Fruit fly (Drosophila melanogaster) whole organism, embryonic: ENCODE data around the gene CG6163.

Experiments
- Awh ChIP-seq: fragments of 200-800 bp; sonication (Bioruptor generic); IDR thresholded peaks from 2 replicates; pipeline ENCODE4, ENCODE4 v1.3.6; 2022; ENCODE audit warnings: missing biosample characterization, missing genetic modification characterization
- Bdp1 ChIP-seq: fragments of 200-800 bp; sonication (Bioruptor generic); optimal IDR thresholded peaks from 3 replicates; lab custom pipeline; 2016; ENCODE audit warnings: missing biosample characterization, missing genetic modification characterization
- BtbVII ChIP-seq: fragments of 200-800 bp; sonication (Bioruptor generic); optimal IDR thresholded peaks from 3 replicates; lab custom pipeline; 2017; ENCODE audit warnings: missing biosample characterization, mild to moderate bottlenecking, missing genetic modification characterization
- CG10543 ChIP-seq: fragments of 200-800 bp; sonication (Bioruptor generic); optimal IDR thresholded peaks from 3 replicates; lab custom pipeline; 2017; ENCODE audit warnings: missing biosample characterization, mild to moderate bottlenecking, missing genetic modification characterization, moderate library complexity
- CG11695 ChIP-seq: fragments of 200-800 bp; sonication (Bioruptor generic); IDR thresholded peaks from 3 replicates; pipeline ENCODE4 v1.3.6; 2022; ENCODE audit warnings: missing biosample characterization, missing genetic modification characterization
- CG12071 ChIP-seq: fragments of 200-800 bp; sonication (Bioruptor generic); optimal IDR thresholded peaks from 3 replicates; lab custom pipeline; 2018; ENCODE audit warnings: missing biosample characterization, mild to moderate bottlenecking, missing genetic modification characterization
- CG12299 ChIP-seq: fragments of 200-800 bp; sonication (Bioruptor generic); optimal IDR thresholded peaks from 2 replicates; lab custom pipeline; 2018; ENCODE audit warnings: missing biosample characterization, mild to moderate bottlenecking, missing genetic modification characterization
- CG15479 ChIP-seq: fragments of 200-800 bp; sonication (Bioruptor generic); optimal IDR thresholded peaks from 3 replicates; lab custom pipeline; 2019; ENCODE audit warnings: missing biosample characterization, mild to moderate bottlenecking, missing genetic modification characterization, moderate library complexity
- CG17361 ChIP-seq: fragments of 200-800 bp; sonication (Bioruptor generic); IDR thresholded peaks from 3 replicates; pipeline ENCODE4 v1.3.6; 2022; ENCODE audit warnings: missing biosample characterization, missing genetic modification characterization
- CG1832 ChIP-seq: fragments of 200-800 bp; sonication (Bioruptor generic); optimal IDR thresholded peaks from 2 replicates; lab custom pipeline; 2017; ENCODE audit warnings: missing biosample characterization, mild to moderate bottlenecking, missing genetic modification characterization, inconsistent platforms
- CG18476 ChIP-seq: fragments of 200-800 bp; sonication (Bioruptor generic); optimal IDR thresholded peaks from 2 replicates; lab custom pipeline; 2016; ENCODE audit warnings: missing biosample characterization, mild to moderate bottlenecking, missing genetic modification characterization
- CG2712 ChIP-seq: fragments of 200-800 bp; optimal IDR thresholded peaks from 3 replicates; lab custom pipeline; 2019; ENCODE audit warnings: missing biosample characterization, mild to moderate bottlenecking, missing genetic modification characterization, moderate library complexity
- CG2889 ChIP-seq: fragments of 200-800 bp; sonication (Bioruptor generic); IDR thresholded peaks from 3 replicates; pipeline ENCODE4 v1.3.6; 2022; ENCODE audit warnings: missing biosample characterization, missing genetic modification characterization
- CG30431 ChIP-seq: fragments of 200-800 bp; sonication (Bioruptor generic); optimal IDR thresholded peaks from 2 replicates; lab custom pipeline; 2017; ENCODE audit warnings: missing biosample characterization, missing genetic modification characterization
- CG31441 ChIP-seq: fragments of 200-800 bp; sonication (Bioruptor generic); IDR thresholded peaks from 2 replicates; pipeline ENCODE4 v1.3.6; 2022; ENCODE audit warnings: missing biosample characterization, missing genetic modification characterization
- CG3281 ChIP-seq: fragments of 200-800 bp; sonication (Bioruptor generic); optimal IDR thresholded peaks from 3 replicates; lab custom pipeline; 2017; ENCODE audit warnings: missing biosample characterization, mild to moderate bottlenecking, missing genetic modification characterization
- CG8924 ChIP-seq: fragments of 200-800 bp; optimal IDR thresholded peaks from 3 replicates; lab custom pipeline; 2019; ENCODE audit warnings: missing biosample characterization, mild to moderate bottlenecking, missing genetic modification characterization, moderate library complexity
- CTCF ChIP-seq: fragments of 200-800 bp; sonication (Bioruptor generic); optimal IDR thresholded peaks from 2 replicates; lab custom pipeline; 2017; ENCODE audit warnings: missing biosample characterization, mild to moderate bottlenecking, missing genetic modification characterization, moderate library complexity
- D19B ChIP-seq: fragments of 200-800 bp; sonication (Bioruptor generic); optimal IDR thresholded peaks from 2 replicates; lab custom pipeline; 2017; ENCODE audit warnings: missing biosample characterization, mild to moderate bottlenecking, missing genetic modification characterization
- Dip2 ChIP-seq: fragments of 200-800 bp; sonication (Bioruptor generic); IDR thresholded peaks from 2 replicates; pipeline ENCODE4 v1.3.6; 2022; ENCODE audit warnings: missing biosample characterization, missing genetic modification characterization
- H2.0 ChIP-seq: fragments of 200-800 bp; sonication (Bioruptor generic); IDR thresholded peaks from 2 replicates; pipeline ENCODE4 v1.3.6; 2022; ENCODE audit warnings: missing biosample characterization, missing genetic modification characterization
- Hand ChIP-seq: fragments of 200-800 bp; sonication (Bioruptor generic); optimal IDR thresholded peaks from 2 replicates; lab custom pipeline; 2017; ENCODE audit warnings: mild to moderate bottlenecking, missing biosample characterization, missing genetic modification reagents, missing genetic modification characterization
- HmgZ ChIP-seq: fragments of 200-800 bp; sonication (Bioruptor generic); optimal IDR thresholded peaks from 2 replicates; lab custom pipeline; 2018; ENCODE audit warnings: missing biosample characterization, mild to moderate bottlenecking, missing genetic modification characterization
- Lim3 ChIP-seq: fragments of 200-800 bp; sonication (Bioruptor generic); IDR thresholded peaks from 2 replicates; pipeline ENCODE4 v1.3.6; 2022; ENCODE audit warnings: missing biosample characterization, missing genetic modification characterization
- MBD-R2 ChIP-seq: fragments of 200-800 bp; sonication (Bioruptor generic); IDR thresholded peaks from 2 replicates; pipeline ENCODE4 v1.3.6; 2022; ENCODE audit warnings: missing biosample characterization, missing genetic modification characterization
- MTF-1 ChIP-seq: fragments of 200-800 bp; sonication (Bioruptor generic); optimal IDR thresholded peaks from 2 replicates; lab custom pipeline; 2018; ENCODE audit warnings: missing biosample characterization, mild to moderate bottlenecking, missing genetic modification characterization, borderline replicate concordance
- Max ChIP-seq: fragments of 200-800 bp; sonication (Bioruptor generic); optimal IDR thresholded peaks from 2 replicates; lab custom pipeline; 2016; ENCODE audit warnings: missing biosample characterization, mild to moderate bottlenecking, missing genetic modification characterization
- NC2α ChIP-seq: fragments of 200-800 bp; sonication (Bioruptor generic); optimal IDR thresholded peaks from 2 replicates; lab custom pipeline; 2016; ENCODE audit warnings: missing biosample characterization, missing genetic modification characterization
- Pdp1 ChIP-seq, 2 experiments: fragments of 200-800 bp; sonication (Bioruptor generic); optimal IDR thresholded peaks; 3 replicates each; lab custom pipeline; 2016; ENCODE audit warnings: missing biosample characterization in 2 of 2, missing genetic modification characterization in 2 of 2, mild to moderate bottlenecking in 1 of 2, moderate library complexity in 1 of 2
- ac ChIP-seq: fragments of 200-800 bp; sonication (Bioruptor generic); optimal IDR thresholded peaks from 3 replicates; lab custom pipeline; 2017; ENCODE audit warnings: missing biosample characterization, mild to moderate bottlenecking, missing genetic modification characterization
- aop ChIP-seq: fragments of 200-800 bp; sonication (Bioruptor generic); IDR thresholded peaks from 2 replicates; pipeline ENCODE4 v1.3.6; 2022; ENCODE audit warnings: missing biosample characterization, missing genetic modification characterization
- btn ChIP-seq: fragments of 200-800 bp; sonication (Bioruptor generic); optimal IDR thresholded peaks from 2 replicates; lab custom pipeline; 2016; ENCODE audit warnings: missing biosample characterization, missing genetic modification characterization
- cato ChIP-seq: fragments of 200-800 bp; sonication (Bioruptor generic); optimal IDR thresholded peaks from 2 replicates; lab custom pipeline; 2016; ENCODE audit warnings: missing biosample characterization, missing genetic modification characterization, borderline replicate concordance
- chinmo ChIP-seq: fragments of 200-800 bp; sonication (Bioruptor generic); IDR thresholded peaks from 4 replicates; pipeline ENCODE4 v1.3.6; 2022; ENCODE audit warnings: missing biosample characterization, missing genetic modification characterization; ENCODE audit not compliant: partially characterized antibody
- da ChIP-seq: fragments of 200-800 bp; sonication (Bioruptor generic); optimal IDR thresholded peaks from 2 replicates; lab custom pipeline; 2016; ENCODE audit warnings: missing biosample characterization, missing genetic modification characterization
- fd102C ChIP-seq: fragments of 200-800 bp; sonication (Bioruptor generic); optimal IDR thresholded peaks from 2 replicates; lab custom pipeline; 2018; ENCODE audit warnings: missing biosample characterization, mild to moderate bottlenecking, missing genetic modification characterization, moderate library complexity
- gem ChIP-seq: fragments of 200-800 bp; sonication (Bioruptor generic); optimal IDR thresholded peaks from 2 replicates; lab custom pipeline; 2019; ENCODE audit warnings: missing biosample characterization, mild to moderate bottlenecking, missing genetic modification characterization, moderate library complexity
- ken ChIP-seq: fragments of 200-800 bp; sonication (Bioruptor generic); IDR thresholded peaks from 3 replicates; pipeline ENCODE4 v1.3.6; 2022; ENCODE audit warnings: missing biosample characterization, missing genetic modification characterization
- lbe ChIP-seq: fragments of 200-800 bp; sonication (Bioruptor generic); optimal IDR thresholded peaks from 2 replicates; lab custom pipeline; 2016; ENCODE audit warnings: missing biosample characterization, mild to moderate bottlenecking, missing genetic modification characterization
- pita ChIP-seq: fragments of 200-800 bp; sonication (Bioruptor generic); optimal IDR thresholded peaks from 2 replicates; lab custom pipeline; 2017; ENCODE audit warnings: missing biosample characterization, mild to moderate bottlenecking, missing genetic modification characterization
- pros ChIP-seq: fragments of 200-800 bp; sonication (Bioruptor generic); optimal IDR thresholded peaks from 3 replicates; lab custom pipeline; 2019; ENCODE audit warnings: missing biosample characterization, mild to moderate bottlenecking, missing genetic modification characterization, moderate library complexity
- ranshi ChIP-seq: fragments of 200-800 bp; sonication (Bioruptor generic); IDR thresholded peaks from 2 replicates; pipeline ENCODE4 v1.3.6; 2022; ENCODE audit warnings: missing biosample characterization, missing genetic modification characterization
- sens-2 ChIP-seq: fragments of 200-800 bp; sonication (Bioruptor generic); IDR thresholded peaks from 2 replicates; pipeline ENCODE4 v1.3.6; 2022; ENCODE audit warnings: missing biosample characterization, missing genetic modification characterization
- shn ChIP-seq: fragments of 200-800 bp; sonication (Bioruptor generic); optimal IDR thresholded peaks from 3 replicates; lab custom pipeline; 2016; ENCODE audit warnings: missing biosample characterization, missing genetic modification characterization
- sna ChIP-seq: fragments of 200-800 bp; sonication (Bioruptor generic); IDR thresholded peaks from 2 replicates; pipeline ENCODE4 v1.3.6; 2022; ENCODE audit warnings: missing biosample characterization, missing genetic modification characterization; ENCODE audit not compliant: partially characterized antibody
- tap ChIP-seq: fragments of 200-800 bp; optimal IDR thresholded peaks from 3 replicates; lab custom pipeline; 2019; ENCODE audit warnings: missing biosample characterization, mild to moderate bottlenecking, missing genetic modification characterization, moderate library complexity
- tio ChIP-seq: fragments of 200-800 bp; sonication (Bioruptor generic); optimal IDR thresholded peaks from 2 replicates; lab custom pipeline; 2017; ENCODE audit warnings: missing biosample characterization, missing genetic modification characterization, inconsistent platforms
- toy ChIP-seq: fragments of 200-800 bp; sonication (Bioruptor generic); IDR thresholded peaks from 2 replicates; pipeline ENCODE4 v1.3.6; 2022; ENCODE audit warnings: missing biosample characterization, missing genetic modification characterization
- tup ChIP-seq: fragments of 200-800 bp; sonication (Bioruptor generic); optimal IDR thresholded peaks from 2 replicates; lab custom pipeline; 2016; ENCODE audit warnings: missing biosample characterization, mild to moderate bottlenecking, missing genetic modification characterization, moderate library complexity
- yki ChIP-seq: fragments of >200 bp; optimal IDR thresholded peaks from 3 replicates; lab custom pipeline; 2018

Gene CG6163

DNA sequence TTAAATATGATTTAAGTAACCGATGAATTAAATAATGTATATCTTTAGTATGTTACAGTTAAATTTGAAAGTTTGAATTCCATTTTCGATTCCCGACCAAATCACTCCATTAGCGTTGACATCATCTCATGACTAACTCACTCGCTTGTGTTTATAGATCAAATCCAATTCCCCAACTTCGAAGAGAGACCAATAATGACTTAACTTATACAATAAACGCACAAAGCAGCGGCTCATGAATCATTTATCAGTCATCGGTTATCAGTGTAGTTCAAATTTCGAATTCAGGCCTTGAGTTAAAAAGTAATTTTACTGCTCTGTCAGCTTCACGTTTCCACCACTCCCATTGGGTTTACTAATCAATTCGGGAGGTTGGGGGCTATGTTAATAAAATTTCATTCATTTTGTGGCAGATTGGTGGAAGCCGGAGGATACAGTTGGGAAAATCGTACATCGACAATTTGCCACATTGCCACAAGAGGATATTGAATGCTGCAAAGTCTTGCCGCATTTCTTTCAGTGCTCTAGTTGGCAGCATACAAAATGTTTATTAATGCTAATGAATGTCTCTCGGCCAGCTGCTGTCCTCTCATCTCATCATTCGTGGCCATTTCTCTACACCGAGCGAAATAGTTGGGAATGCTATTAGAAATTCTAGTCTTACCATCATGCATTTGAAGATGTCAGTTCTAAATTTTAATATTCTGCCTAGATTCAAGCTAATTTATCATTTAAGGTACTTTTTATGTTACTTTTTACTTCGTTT lies 43.8 kb upstream of the CG6163 start (continued):
- TF ChIP-seq CG31441 (peak; percentile 49), shn (GFP tag; lab: Kevin White, UChicago) (no peak), Max (GFP tag; lab: Kevin White, UChicago) (no peak), gem (peak; percentile 66), CTCF (GFP tag; lab: Kevin White, UChicago) (no peak), aop (GFP tag; lab: Robert Waterston, UW) (no peak), CG17361 (GFP tag; lab: Robert Waterston, UW) (peak; percentile 48; the same call in 2 of the 3 replicates), CG2712 (tag; lab: Kevin White, UChicago) (peak; percentile 56), pros (GFP tag; lab: Kevin White, UChicago) (no peak), CG8924 (tag; lab: Kevin White, UChicago) (peak; percentile 27), da (GFP tag; lab: Kevin White, UChicago) (no peak), CG11695 (GFP tag; lab: Robert Waterston, UW) (peak; percentile 13; the same call in 1 of the 3 replicates), tio (GFP tag; lab: Kevin White, UChicago) (peak; percentile 2), Hand (GFP tag; lab: Kevin White, UChicago) (no peak), cato (GFP tag; lab: Kevin White, UChicago) (peak; percentile 15), ken (GFP tag; lab: Robert Waterston, UW) (no peak; the same call in 2 of the 3 replicates), sens-2 (GFP tag; lab: Robert Waterston, UW) (no peak), H2.0 (GFP tag; lab: Robert Waterston, UW) (no peak), CG1832 (GFP tag; lab: Kevin White, UChicago) (no peak), Bdp1 (GFP tag; lab: Kevin White, UChicago) (no peak), toy (GFP tag; lab: Robert Waterston, UW) (no peak), Pdp1 (GFP tag; optimal IDR thresholded peaks at IDR 0.05; lab: Kevin White, UChicago) (peak; percentile 15 to 64), BtbVII (GFP tag; lab: Kevin White, UChicago) (no peak), CG3281 (GFP tag; lab: Kevin White, UChicago) (peak; percentile 5), lbe (GFP tag; lab: Kevin White, UChicago) (no peak), CG18476 (GFP tag; lab: Kevin White, UChicago) (peak; percentile 17), NC2α (GFP tag; lab: Kevin White, UChicago) (no peak), Awh (0 out of 2 replicates have a peak, but pooled peaks have one; percentile 40), MTF-1 (GFP tag; lab: Kevin White, UChicago) (no peak), ranshi (GFP tag; lab: Robert Waterston, UW) (0 out of 2 replicates have a peak, but pooled peaks have one; percentile 16), yki (no peak), ac (GFP tag; lab: Kevin White, UChicago) (no peak), btn (GFP tag; lab: Kevin White, UChicago) (peak; percentile 10), CG12071 (GFP tag; lab: Kevin White, UChicago) (no peak), CG10543 (GFP tag; lab: Kevin White, UChicago) (no peak), CG2889 (GFP tag; lab: Robert Waterston, UW) (no peak), sna (GFP tag; lab: Robert Waterston, UW) (no peak), CG15479 (GFP tag; lab: Kevin White, UChicago) (no peak), CG30431 (GFP tag; lab: Kevin White, UChicago) (no peak), tup (GFP tag; lab: Kevin White, UChicago) (no peak), MBD-R2 (GFP tag; lab: Robert Waterston, UW) (no peak), Lim3 (GFP tag; lab: Robert Waterston, UW) (no peak), Dip2 (GFP tag; lab: Robert Waterston, UW) (no peak), HmgZ (tag; lab: Kevin White, UChicago) (no peak), chinmo (GFP tag; lab: Robert Waterston, UW) (no peak), D19B (GFP tag; lab: Kevin White, UChicago) (no peak), tap (tag; lab: Kevin White, UChicago) (peak; percentile 33), fd102C (no peak), pita (GFP tag; lab: Kevin White, UChicago) (no peak), CG12299 (no peak)
